Worm (Caenorhabditis elegans): Measurements from ENCODE around the gene T10B5.10.

ce11 chrV:1869682-1870081 is 13.6 kb upstream of the T10B5.10 start, which contains the start of gene T10B5.3:
- TF ChIP-seq tbx-11 (GFP tag; IDR thresholded peaks at IDR 0.05) (no peak), flt-1 (GFP tag; IDR thresholded peaks at IDR 0.05) (no peak), scrt-1 (GFP tag; IDR thresholded peaks at IDR 0.05) (no peak), sea-1 (GFP tag; conservative IDR thresholded peaks at IDR 0.05) (no peak), hnd-1 (tag; optimal IDR thresholded peaks at IDR 0.05) (no peak)
